Worm (Caenorhabditis elegans): ENCODE data around the gene T19D12.10.

DNA sequence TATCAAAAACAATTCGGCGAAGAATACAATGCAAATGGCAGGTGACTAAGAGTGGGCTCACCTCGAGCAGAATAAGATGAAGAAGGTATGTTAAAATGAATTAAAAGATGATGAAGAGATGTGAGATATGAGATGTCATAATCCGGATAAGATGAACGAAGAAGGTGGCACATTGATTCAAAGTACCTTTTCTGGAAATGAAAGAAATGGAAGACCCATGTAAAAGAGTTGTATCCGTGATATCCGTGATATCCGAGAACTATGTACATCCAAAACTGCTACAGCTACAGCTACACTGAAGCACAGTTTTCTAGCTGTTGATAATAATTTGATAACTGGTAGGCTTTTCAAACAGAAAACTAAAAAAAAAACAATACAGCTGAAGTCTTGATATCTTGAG is 9.6 kb downstream of the T19D12.10 start, which contains the start of gene oig-8:
- no peak for TF ChIP-seq lin-11 (tag; optimal IDR thresholded peaks at IDR 0.05)
- no peak for TF ChIP-seq crh-2 (tag; optimal IDR thresholded peaks at IDR 0.05)
- no peak for TF ChIP-seq nhr-12 (tag; optimal IDR thresholded peaks at IDR 0.05)
- TF ChIP-seq lin-39 (tag; optimal IDR thresholded peaks at IDR 0.05) = no peak
- no peak for TF ChIP-seq unc-62 (GFP tag; optimal IDR thresholded peaks at IDR 0.05)
- no peak for TF ChIP-seq nhr-10 (tag; optimal IDR thresholded peaks at IDR 0.05)
- TF ChIP-seq nhr-77 (tag; optimal IDR thresholded peaks at IDR 0.05) = no peak
- TF ChIP-seq unc-39 (tag; optimal IDR thresholded peaks at IDR 0.05) = no peak
